Fruit fly (Drosophila melanogaster): ENCODE results near the gene vri.
A peak's percentile ranks its signal among the peaks of the same experiment; 100 is the strongest.

vri gene

dm6 chr2L:5261223-5261984 is 27.3 kb upstream of the vri start:
- no peak for TF ChIP-seq ase (GFP tag; IDR thresholded peaks at IDR 0.05)
- TF ChIP-seq CG6854 (GFP tag; optimal IDR thresholded peaks at IDR 0.05) = no peak
- peak; percentile 6 for TF ChIP-seq PHDP (tag; optimal IDR thresholded peaks at IDR 0.05)
- peak; percentile 8 for TF ChIP-seq trh (GFP tag; optimal IDR thresholded peaks at IDR 0.05)
- no peak for TF ChIP-seq bigmax (GFP tag; optimal IDR thresholded peaks at IDR 0.05)
- TF ChIP-seq CG16863 (GFP tag; optimal IDR thresholded peaks at IDR 0.05) = peak; percentile 22
- no peak for TF ChIP-seq pho (GFP tag; optimal IDR thresholded peaks at IDR 0.05)
- TF ChIP-seq MESR4 (GFP tag; optimal IDR thresholded peaks at IDR 0.05) = no peak
- TF ChIP-seq luna (GFP tag; optimal IDR thresholded peaks at IDR 0.05) = no peak
- TF ChIP-seq ara (GFP tag; IDR thresholded peaks at IDR 0.05) = peak; percentile 62
- TF ChIP-seq CG10267 (tag; optimal IDR thresholded peaks at IDR 0.05) = peak; percentile 13
- TF ChIP-seq ato (GFP tag; IDR thresholded peaks at IDR 0.05; ENCODE audit: partially characterized antibody) = no peak
- no peak for TF ChIP-seq insv (GFP tag; optimal IDR thresholded peaks at IDR 0.05)
- TF ChIP-seq CG1792 (GFP tag; optimal IDR thresholded peaks at IDR 0.05) = no peak
- no peak for TF ChIP-seq CG31224 (GFP tag; IDR thresholded peaks at IDR 0.05)
- TF ChIP-seq CG32532 (GFP tag; IDR thresholded peaks at IDR 0.05) = peak; percentile 55; the same call in 1 of the 2 replicates
- TF ChIP-seq CG11093 (GFP tag; IDR thresholded peaks at IDR 0.05) = no peak
- peak in 1 of 3 experiments; percentile 66 for TF ChIP-seq lola (GFP tag; optimal IDR thresholded peaks at IDR 0.05)
- TF ChIP-seq CG4424 (GFP tag; optimal IDR thresholded peaks at IDR 0.05) = peak; percentile 54
- TF ChIP-seq dati (GFP tag; IDR thresholded peaks at IDR 0.05) = no peak
- TF ChIP-seq CG11504 (tag; optimal IDR thresholded peaks at IDR 0.05) = peak; percentile 92
- no peak for TF ChIP-seq Scr (GFP tag; IDR thresholded peaks at IDR 0.05; ENCODE audit: partially characterized antibody)
- no peak for TF ChIP-seq B-H1 (GFP tag; IDR thresholded peaks at IDR 0.05)
- TF ChIP-seq org-1 (GFP tag; optimal IDR thresholded peaks at IDR 0.05) = peak; percentile 1
- no peak for TF ChIP-seq Oli (tag; optimal IDR thresholded peaks at IDR 0.05)
- TF ChIP-seq CG17361 (GFP tag; IDR thresholded peaks at IDR 0.05) = peak; percentile 52; the same call in 1 of the 3 replicates
- no peak for TF ChIP-seq sna (GFP tag; IDR thresholded peaks at IDR 0.05; ENCODE audit: partially characterized antibody)
- peak; percentile 14 for TF ChIP-seq kah (GFP tag; optimal IDR thresholded peaks at IDR 0.05)
- TF ChIP-seq CG17612 (GFP tag; IDR thresholded peaks at IDR 0.05) = no peak
- no peak for TF ChIP-seq CG11695 (GFP tag; IDR thresholded peaks at IDR 0.05)
- no peak for TF ChIP-seq esg (GFP tag; conservative IDR thresholded peaks at IDR 0.05)
- TF ChIP-seq Dbx (GFP tag; IDR thresholded peaks at IDR 0.05) = no peak
- peak; percentile 42 for TF ChIP-seq grau (tag; optimal IDR thresholded peaks at IDR 0.05)
- peak; percentile 41; the same call in 1 of the 2 replicates for TF ChIP-seq lmd (GFP tag; IDR thresholded peaks at IDR 0.05)
- TF ChIP-seq sim (GFP tag; IDR thresholded peaks at IDR 0.05) = no peak
- TF ChIP-seq CG4730 (GFP tag; IDR thresholded peaks at IDR 0.05) = no peak
- peak; percentile 50 for TF ChIP-seq Ptx1 (GFP tag; IDR thresholded peaks at IDR 0.05)
- TF ChIP-seq BEAF-32 (GFP tag; optimal IDR thresholded peaks at IDR 0.05) = no peak
- no peak for TF ChIP-seq Usf (GFP tag; optimal IDR thresholded peaks at IDR 0.05)
- peak; percentile 52 for TF ChIP-seq gem (tag; optimal IDR thresholded peaks at IDR 0.05)
- TF ChIP-seq Mad (GFP tag; optimal IDR thresholded peaks at IDR 0.05) = peak; percentile 11
- no peak for TF ChIP-seq crc (GFP tag; optimal IDR thresholded peaks at IDR 0.05)
- TF ChIP-seq NC2α (GFP tag; optimal IDR thresholded peaks at IDR 0.05) = no peak
- no peak for TF ChIP-seq CG11247 (GFP tag; IDR thresholded peaks at IDR 0.05)
- no peak for TF ChIP-seq Jarid2 (GFP tag; optimal IDR thresholded peaks at IDR 0.05)
- TF ChIP-seq ind (GFP tag; optimal IDR thresholded peaks at IDR 0.05) = peak; percentile 12
- peak; percentile 16 for TF ChIP-seq NfI (GFP tag; optimal IDR thresholded peaks at IDR 0.05)
- no peak for TF ChIP-seq Fer2 (tag; optimal IDR thresholded peaks at IDR 0.05)
- no peak for TF ChIP-seq psq (GFP tag; optimal IDR thresholded peaks at IDR 0.05)
- no peak for TF ChIP-seq Rx (GFP tag; IDR thresholded peaks at IDR 0.05)

All from whole organism, embryonic.